Worm (Caenorhabditis elegans): ENCODE results near the gene dpy-18.
A peak's percentile ranks its signal among the peaks of the same experiment; 100 is the strongest.

DNA sequence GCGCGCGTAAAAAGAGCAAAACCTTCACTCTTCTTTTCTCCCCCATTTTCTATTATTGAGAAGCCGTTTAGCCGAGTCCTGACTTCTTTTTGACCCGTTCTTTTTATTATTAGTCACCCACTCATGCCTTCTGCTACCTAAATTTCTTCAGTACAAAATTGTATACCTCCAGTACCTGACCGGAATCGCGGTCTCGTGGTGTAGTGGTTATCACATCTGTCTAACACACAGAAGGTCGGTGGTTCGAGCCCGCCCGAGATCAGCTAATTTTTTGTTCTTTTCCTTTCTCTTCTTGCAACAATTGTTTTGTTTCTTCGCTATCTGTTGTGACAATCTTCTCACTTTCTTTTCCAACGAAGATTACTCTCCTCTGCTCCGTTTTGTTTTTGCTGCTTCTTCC, 24.9 kb downstream of the dpy-18 start:
- TF ChIP-seq hlh-11 (tag; optimal IDR thresholded peaks at IDR 0.05): peak; percentile 23
- TF ChIP-seq ces-1 (GFP tag; optimal IDR thresholded peaks at IDR 0.05): no peak
